Fruit fly (Drosophila melanogaster) whole organism, pupa: ENCODE results near the gene CG5762.

Experiments used
- CG17806 ChIP-seq: fragments of 200-800 bp; sonication (Bioruptor generic); optimal IDR thresholded peaks from 2 replicates; lab custom pipeline; 2018; ENCODE audit warnings: missing biosample characterization, mild to moderate bottlenecking, missing genetic modification characterization, moderate library complexity
- CG9948 ChIP-seq: fragments of 200-800 bp; sonication (Bioruptor generic); optimal IDR thresholded peaks from 2 replicates; lab custom pipeline; 2018; ENCODE audit warnings: missing biosample characterization, mild to moderate bottlenecking, missing genetic modification characterization, moderate library complexity

DNA sequence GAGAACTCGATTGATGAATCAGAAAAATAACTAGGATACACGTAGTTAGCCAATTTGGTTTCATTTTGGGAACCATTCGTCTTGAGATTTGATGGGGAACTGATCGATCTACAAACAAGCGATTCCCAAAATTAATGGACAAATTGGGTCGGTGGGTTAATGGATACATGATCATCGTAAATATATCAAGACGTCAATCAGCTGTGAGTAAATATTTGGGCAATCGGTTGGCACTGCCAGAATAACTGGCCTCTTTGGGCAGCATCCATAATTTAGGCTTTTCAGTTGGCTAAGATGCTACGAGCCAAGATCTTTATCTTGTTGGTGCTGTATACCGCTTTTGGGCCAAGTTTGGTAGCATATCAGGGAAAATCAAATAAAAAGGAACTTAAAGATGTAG is 6.6 kb upstream of the CG5762 start, which contains the start of the genes CG42812 and CG33341:
- TF ChIP-seq CG17806 (tag; lab: Kevin White, UChicago) = no peak
- TF ChIP-seq CG9948 (tag; lab: Kevin White, UChicago) = no peak
